Worm (Caenorhabditis elegans): ENCODE data around the gene W02B8.1.

W02B8.1 gene

DNA sequence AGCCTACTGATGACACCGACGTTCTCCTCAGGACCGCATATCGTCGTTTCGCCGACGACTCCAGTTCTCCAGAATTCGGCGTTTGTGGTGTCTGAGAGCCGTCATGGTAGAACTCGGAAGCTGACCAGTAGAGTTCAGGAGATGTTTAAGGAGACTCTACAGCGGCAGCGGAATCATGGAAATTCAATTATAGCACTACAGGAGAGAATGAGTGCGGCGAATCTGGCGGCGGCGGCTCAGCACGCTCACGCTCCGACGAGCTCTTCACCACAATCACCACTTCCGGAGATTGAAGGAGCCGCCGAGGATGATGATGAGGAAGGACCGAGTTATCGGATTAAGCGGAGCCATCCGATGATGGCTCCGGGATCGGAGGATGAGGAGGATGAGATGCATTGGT is 22.3 kb downstream of the W02B8.1 start:
- TF ChIP-seq lsy-2 (tag; optimal IDR thresholded peaks at IDR 0.05) = no peak
- no peak for TF ChIP-seq ceh-16 (tag; optimal IDR thresholded peaks at IDR 0.05)
- TF ChIP-seq alr-1 (tag; optimal IDR thresholded peaks at IDR 0.05) = no peak
- TF ChIP-seq ztf-1 (GFP tag; conservative IDR thresholded peaks at IDR 0.05) = no peak
- TF ChIP-seq aly-2 (tag; optimal IDR thresholded peaks at IDR 0.05) = no peak
- no peak for TF ChIP-seq crh-2 (tag; optimal IDR thresholded peaks at IDR 0.05)
- TF ChIP-seq mbf-1 (tag; optimal IDR thresholded peaks at IDR 0.05) = no peak
- TF ChIP-seq nhr-12 (tag; optimal IDR thresholded peaks at IDR 0.05) = no peak
- no peak for TF ChIP-seq nhr-10 (tag; optimal IDR thresholded peaks at IDR 0.05)

DNA sequence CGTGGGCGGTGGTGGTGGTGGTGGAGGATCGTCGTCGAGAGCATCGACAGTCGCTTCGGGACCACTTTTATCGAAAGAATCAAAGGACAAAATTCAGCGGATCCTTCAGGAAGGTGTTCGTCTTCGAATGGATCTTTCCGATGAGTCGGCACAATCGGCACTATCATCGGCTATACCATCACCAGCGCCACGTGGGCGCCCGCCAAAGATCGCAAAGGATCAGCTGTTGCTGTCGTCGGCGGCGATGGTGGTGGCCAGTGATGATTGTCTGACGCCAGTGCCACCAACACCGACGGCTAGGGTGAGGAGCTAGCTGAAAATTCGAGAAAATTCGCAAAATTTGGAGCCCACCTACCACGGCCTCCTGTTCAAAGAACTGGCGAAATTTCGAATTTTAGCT is 23.9 kb downstream of the W02B8.1 start:
- TF ChIP-seq nhr-21 (tag; optimal IDR thresholded peaks at IDR 0.05) = no peak
- TF ChIP-seq unc-62 (GFP tag; optimal IDR thresholded peaks at IDR 0.05) = no peak
- no peak for TF ChIP-seq unc-39 (tag; optimal IDR thresholded peaks at IDR 0.05)
- no peak for TF ChIP-seq blmp-1 (tag; optimal IDR thresholded peaks at IDR 0.05; ENCODE audit: insufficient read depth)
- TF ChIP-seq ZK546.5 (tag; optimal IDR thresholded peaks at IDR 0.05) = no peak
- TF ChIP-seq elt-1 (tag; optimal IDR thresholded peaks at IDR 0.05) = no peak

DNA sequence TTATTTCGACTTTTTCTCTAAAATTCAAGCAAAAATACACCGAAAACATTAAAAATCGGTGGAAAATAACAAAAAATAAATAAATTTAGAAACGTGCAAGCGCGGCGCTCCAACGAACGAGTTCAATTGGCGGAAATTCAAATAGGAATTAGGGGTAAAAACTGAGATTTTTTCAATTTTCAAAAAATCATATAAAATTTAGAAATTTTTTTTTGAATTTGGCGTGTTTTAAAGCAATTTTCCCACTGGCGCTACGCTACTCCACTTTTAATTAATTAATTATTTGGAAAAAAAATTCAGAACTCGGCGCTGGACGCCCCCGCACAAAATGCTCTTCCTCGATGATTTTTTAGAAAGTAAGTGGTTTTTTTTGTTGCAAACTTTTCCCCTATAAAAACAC is 26.2 kb downstream of the W02B8.1 start, which contains the start of gene ing-3:
Gene ing-3, plus strand, starts transcription at position 301 of the 400 bp plus-strand sequence.
- no peak for TF ChIP-seq Y55F3AM.14 (GFP tag; optimal IDR thresholded peaks at IDR 0.05)
- no peak for TF ChIP-seq nhr-10 (tag; optimal IDR thresholded peaks at IDR 0.05)
- no peak for TF ChIP-seq blmp-1 (tag; optimal IDR thresholded peaks at IDR 0.05; ENCODE audit: insufficient read depth)
- no peak for TF ChIP-seq mab-5 (tag; optimal IDR thresholded peaks at IDR 0.05)

DNA sequence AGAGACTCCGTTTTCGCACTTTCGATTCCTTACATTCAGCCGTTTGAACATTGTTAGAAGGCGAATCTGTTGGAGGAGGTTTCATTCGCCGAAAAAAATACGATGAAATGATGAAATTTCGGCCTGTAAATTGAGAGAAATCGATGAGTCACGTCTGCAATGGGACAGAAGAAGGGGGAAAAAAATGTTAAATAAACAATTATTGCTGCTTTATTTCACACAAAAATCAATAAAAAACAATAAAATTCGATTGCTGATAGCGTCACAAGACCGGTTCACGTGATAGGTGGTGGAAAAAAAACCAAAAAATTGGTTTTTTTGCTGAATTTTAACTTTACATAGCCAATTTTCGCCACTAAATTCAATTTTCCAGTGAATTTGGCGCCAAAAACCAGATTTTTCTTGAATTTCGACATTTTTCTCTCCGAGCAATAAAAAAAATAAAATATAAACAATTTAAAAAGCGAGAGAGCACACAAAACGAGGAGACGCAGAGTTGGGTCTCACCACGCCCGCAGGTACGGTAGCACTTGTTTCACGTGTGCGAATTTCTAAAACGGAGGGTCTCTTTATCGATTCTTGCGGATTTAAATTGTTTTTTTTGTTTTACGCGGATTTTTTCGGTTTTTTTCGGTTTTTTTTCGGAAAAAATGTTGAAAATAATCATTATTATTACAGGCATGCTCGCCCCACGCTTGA is 29.6 kb downstream of the W02B8.1 start, which contains the start of the genes cup-14 and ndub-8:
Gene cup-14, minus strand, starts transcription at position 51 of the 699 bp plus-strand sequence.
Gene ndub-8, plus strand, starts transcription at position 679 of the 699 bp plus-strand sequence.
- TF ChIP-seq lin-11 (tag; optimal IDR thresholded peaks at IDR 0.05) (peak; percentile 91), nhr-6 (tag; optimal IDR thresholded peaks at IDR 0.05) (peak; percentile 58), elt-1 (tag; optimal IDR thresholded peaks at IDR 0.05) (no peak), skn-1 (tag; optimal IDR thresholded peaks at IDR 0.05) (no peak), nhr-23 (tag; optimal IDR thresholded peaks at IDR 0.05) (no peak), blmp-1 (tag; optimal IDR thresholded peaks at IDR 0.05; ENCODE audit: insufficient read depth) (peak; percentile 49), nhr-129 (tag; optimal IDR thresholded peaks at IDR 0.05) (peak; percentile 61), alr-1 (tag; optimal IDR thresholded peaks at IDR 0.05) (no peak), lsy-2 (tag; optimal IDR thresholded peaks at IDR 0.05) (peak; percentile 99 to 100), C34F6.9 (tag; optimal IDR thresholded peaks at IDR 0.05) (peak; percentile 88), nhr-21 (tag; optimal IDR thresholded peaks at IDR 0.05) (peak; percentile 79), unc-55 (GFP tag; optimal IDR thresholded peaks at IDR 0.05) (peak; percentile 98), R02D3.7 (tag; optimal IDR thresholded peaks at IDR 0.05) (peak; percentile 43), mab-5 (tag; optimal IDR thresholded peaks at IDR 0.05) (peak; percentile 93), F13H6.1 (tag; optimal IDR thresholded peaks at IDR 0.05) (peak; percentile 81), sem-4 (tag; optimal IDR thresholded peaks at IDR 0.05) (peak; percentile 91), fos-1 (tag; optimal IDR thresholded peaks at IDR 0.05) (peak; percentile 43), nhr-237 (tag; optimal IDR thresholded peaks at IDR 0.05) (peak; percentile 12), aly-2 (tag; optimal IDR thresholded peaks at IDR 0.05) (no peak), nhr-12 (tag; optimal IDR thresholded peaks at IDR 0.05) (no peak), ZK546.5 (tag; optimal IDR thresholded peaks at IDR 0.05) (peak; percentile 59), sma-9 (GFP tag; optimal IDR thresholded peaks at IDR 0.05) (no peak), sma-9 (tag; optimal IDR thresholded peaks at IDR 0.05) (no peak), nhr-77 (tag; optimal IDR thresholded peaks at IDR 0.05) (peak; percentile 68), ceh-82 (tag; optimal IDR thresholded peaks at IDR 0.05) (peak; percentile 47), ztf-11 (tag; optimal IDR thresholded peaks at IDR 0.05) (no peak), peb-1 (tag; optimal IDR thresholded peaks at IDR 0.05) (no peak), elt-3 (tag; optimal IDR thresholded peaks at IDR 0.05) (no peak), nhr-25 (tag; optimal IDR thresholded peaks at IDR 0.05) (peak; percentile 88), lin-39 (tag; optimal IDR thresholded peaks at IDR 0.05) (no peak), zag-1 (tag; optimal IDR thresholded peaks at IDR 0.05) (peak; percentile 31), crh-2 (tag; optimal IDR thresholded peaks at IDR 0.05) (peak; percentile 86), nhr-10 (tag; optimal IDR thresholded peaks at IDR 0.05) (no peak), egl-27 (tag; optimal IDR thresholded peaks at IDR 0.05) (peak; percentile 36), lin-13 (GFP tag; optimal IDR thresholded peaks at IDR 0.05) (peak; percentile 89), snpc-4 (tag; optimal IDR thresholded peaks at IDR 0.05) (peak; percentile 89), mdl-1 (tag; optimal IDR thresholded peaks at IDR 0.05) (peak; percentile 12 to 77), gmeb-1 (tag; optimal IDR thresholded peaks at IDR 0.05) (peak; percentile 90), unc-62 (GFP tag; optimal IDR thresholded peaks at IDR 0.05) (peak; percentile 37), dmd-4 (tag; optimal IDR thresholded peaks at IDR 0.05) (no peak), ceh-16 (tag; optimal IDR thresholded peaks at IDR 0.05) (peak; percentile 35), mbf-1 (tag; optimal IDR thresholded peaks at IDR 0.05) (no peak), ama-1 (optimal IDR thresholded peaks at IDR 0.05) (peak; percentile 28)
